Fruit fly (Drosophila melanogaster): ENCODE measurements around the gene CG5245.

DNA sequence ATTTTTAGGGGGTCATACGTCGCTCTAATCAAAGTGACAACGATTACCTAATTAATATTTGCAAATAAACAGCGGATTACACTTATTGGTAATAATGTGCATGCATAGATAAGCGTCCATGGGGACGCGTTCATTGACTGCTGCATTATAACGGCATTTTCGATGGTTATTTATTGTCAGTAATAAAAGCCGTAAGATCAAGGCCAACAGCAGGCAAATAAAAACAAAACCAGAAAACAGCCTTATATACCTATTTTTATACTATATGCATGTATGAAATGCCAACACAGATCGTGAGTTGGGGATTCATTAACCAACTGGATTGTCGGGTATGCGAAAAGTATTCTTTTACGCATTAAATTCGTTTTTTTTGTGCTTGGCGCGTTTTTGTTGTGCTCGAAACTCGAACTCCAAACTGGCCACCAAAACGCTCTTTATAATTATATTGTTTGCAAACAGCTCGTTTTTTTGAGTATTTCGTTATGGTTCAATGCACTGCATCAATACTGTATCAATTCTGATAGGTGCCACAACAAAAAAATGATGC is 21.4 kb downstream of the CG5245 start:
- TF ChIP-seq CTCF (optimal IDR thresholded peaks at IDR 0.05) (no peak), CG8478 (optimal IDR thresholded peaks at IDR 0.05) (no peak)
